Fruit fly (Drosophila melanogaster) whole organism, embryonic: ENCODE measurements around the gene CG17732.

Experiments used
- CG10462 ChIP-seq: fragments of 200-800 bp; sonication (Bioruptor generic); optimal IDR thresholded peaks from 2 replicates; lab custom pipeline; 2016; ENCODE audit warnings: missing biosample characterization, missing genetic modification characterization
- CG10959 ChIP-seq: fragments of 200-800 bp; sonication (Bioruptor generic); IDR thresholded peaks from 2 replicates; pipeline ENCODE4 v1.3.6; 2022; ENCODE audit warnings: missing biosample characterization, missing genetic modification characterization
- CG13287 ChIP-seq: fragments of 200-800 bp; sonication (Bioruptor generic); IDR thresholded peaks from 2 replicates; pipeline ENCODE4 v1.3.6; 2022; ENCODE audit warnings: missing biosample characterization, missing genetic modification characterization; ENCODE audit not compliant: partially characterized antibody
- CG13894 ChIP-seq: fragments of 200-800 bp; sonication (Bioruptor generic); optimal IDR thresholded peaks from 3 replicates; lab custom pipeline; 2018; ENCODE audit warnings: missing biosample characterization, mild to moderate bottlenecking, missing genetic modification characterization, moderate library complexity
- CG15514 ChIP-seq: fragments of 200-800 bp; sonication (Bioruptor generic); optimal IDR thresholded peaks from 3 replicates; lab custom pipeline; 2017; ENCODE audit warnings: missing biosample characterization, missing genetic modification characterization, mild to moderate bottlenecking, moderate library complexity, missing genetic modification reagents
- CG17359 ChIP-seq: fragments of 200-800 bp; sonication (Bioruptor generic); optimal IDR thresholded peaks from 3 replicates; lab custom pipeline; 2018; ENCODE audit warnings: missing biosample characterization, mild to moderate bottlenecking, missing genetic modification characterization, moderate library complexity
- CG18476 ChIP-seq: fragments of 200-800 bp; sonication (Bioruptor generic); optimal IDR thresholded peaks from 2 replicates; lab custom pipeline; 2016; ENCODE audit warnings: missing biosample characterization, mild to moderate bottlenecking, missing genetic modification characterization
- CG18619 ChIP-seq: fragments of 200-800 bp; sonication (Bioruptor generic); optimal IDR thresholded peaks from 3 replicates; lab custom pipeline; 2017; ENCODE audit warnings: missing biosample characterization, mild to moderate bottlenecking, missing genetic modification characterization
- CG30431 ChIP-seq: fragments of 200-800 bp; sonication (Bioruptor generic); optimal IDR thresholded peaks from 2 replicates; lab custom pipeline; 2017; ENCODE audit warnings: missing biosample characterization, missing genetic modification characterization
- CG32767 ChIP-seq: fragments of 200-800 bp; sonication (Bioruptor generic); IDR thresholded peaks from 2 replicates; pipeline ENCODE4 v1.3.6; 2022; ENCODE audit warnings: missing biosample characterization, missing genetic modification characterization
- CG33557 ChIP-seq: fragments of 200-800 bp; sonication (Bioruptor generic); optimal IDR thresholded peaks from 2 replicates; lab custom pipeline; 2019; ENCODE audit warnings: missing biosample characterization, mild to moderate bottlenecking, missing genetic modification characterization, moderate library complexity
- CG4424 ChIP-seq: fragments of 200-800 bp; sonication (Bioruptor generic); optimal IDR thresholded peaks from 3 replicates; lab custom pipeline; 2016; ENCODE audit warnings: missing biosample characterization, missing genetic modification characterization
- CG4730 ChIP-seq: fragments of 200-800 bp; sonication (Bioruptor generic); IDR thresholded peaks from 2 replicates; pipeline ENCODE4 v1.3.6; 2022; ENCODE audit warnings: missing biosample characterization, missing genetic modification characterization
- CG7271 ChIP-seq: fragments of 200-800 bp; sonication (Bioruptor generic); optimal IDR thresholded peaks from 2 replicates; lab custom pipeline; 2018; ENCODE audit warnings: missing biosample characterization, mild to moderate bottlenecking, missing genetic modification characterization, moderate library complexity
- CG8290 ChIP-seq, 3 experiments: fragments of 200-800 bp; sonication (Bioruptor generic); optimal IDR thresholded peaks; 2 replicates each; lab custom pipeline; 2016 to 2019; ENCODE audit warnings: missing biosample characterization in 3 of 3, missing genetic modification characterization in 3 of 3, mild to moderate bottlenecking in 2 of 3, moderate library complexity in 1 of 3
- Doc3 ChIP-seq: fragments of 200-800 bp; sonication (Bioruptor generic); IDR thresholded peaks from 3 replicates; pipeline ENCODE4 v1.3.6; 2022; ENCODE audit warnings: missing biosample characterization, missing genetic modification characterization; ENCODE audit not compliant: partially characterized antibody
- E2f2 ChIP-seq: fragments of 200-800 bp; sonication (Bioruptor generic); IDR thresholded peaks from 2 replicates; pipeline ENCODE4 v1.3.6; 2022; ENCODE audit warnings: missing biosample characterization, missing genetic modification characterization
- Eip74EF ChIP-seq, 2 experiments: fragments of 200-800 bp in 1 of 2; fragments of >200 bp in 1 of 2; sonication (Bioruptor generic) in 1 of 2; optimal IDR thresholded peaks; 2 replicates each; lab custom pipeline; 2017 to 2019; ENCODE audit warnings: missing biosample characterization in 2 of 2, missing genetic modification characterization in 2 of 2, mild to moderate bottlenecking in 1 of 2, moderate library complexity in 1 of 2
- Fer3 ChIP-seq: fragments of 200-800 bp; sonication (Bioruptor generic); optimal IDR thresholded peaks from 2 replicates; lab custom pipeline; 2018; ENCODE audit warnings: missing biosample characterization, mild to moderate bottlenecking, missing genetic modification characterization, moderate library complexity
- H2.0 ChIP-seq: fragments of 200-800 bp; sonication (Bioruptor generic); IDR thresholded peaks from 2 replicates; pipeline ENCODE4 v1.3.6; 2022; ENCODE audit warnings: missing biosample characterization, missing genetic modification characterization
- Med ChIP-seq: fragments of 200-800 bp; sonication (Bioruptor generic); peaks from one replicate; lab custom pipeline; 2016; ENCODE audit warnings: missing biosample characterization, missing genetic modification characterization, mild to moderate bottlenecking, inconsistent platforms, moderate library complexity
- Meics ChIP-seq: fragments of 200-800 bp; sonication (Bioruptor generic); optimal IDR thresholded peaks from 2 replicates; lab custom pipeline; 2017; ENCODE audit warnings: missing biosample characterization, mild to moderate bottlenecking, missing genetic modification characterization
- Nf-YC ChIP-seq: fragments of 200-800 bp; optimal IDR thresholded peaks from 3 replicates; lab custom pipeline; 2019; ENCODE audit warnings: missing biosample characterization, mild to moderate bottlenecking, missing genetic modification characterization, moderate library complexity
- Sox100B ChIP-seq: fragments of 200-800 bp; sonication (Bioruptor generic); optimal IDR thresholded peaks from 3 replicates; lab custom pipeline; 2018; ENCODE audit warnings: missing biosample characterization, mild to moderate bottlenecking, missing genetic modification characterization
- abd-A ChIP-seq: fragments of 200-800 bp; sonication (Bioruptor generic); optimal IDR thresholded peaks from 3 replicates; lab custom pipeline; 2019; ENCODE audit warnings: missing biosample characterization, mild to moderate bottlenecking, missing genetic modification characterization, moderate library complexity
- bcd ChIP-seq: fragments of 200-800 bp; sonication (Bioruptor generic); optimal IDR thresholded peaks from 2 replicates; lab custom pipeline; 2017; ENCODE audit warnings: missing biosample characterization, mild to moderate bottlenecking, missing genetic modification characterization
- bsh ChIP-seq, 2 experiments: fragments of 200-800 bp; sonication (Bioruptor generic); optimal IDR thresholded peaks; 2 replicates each; lab custom pipeline; 2017 to 2018; ENCODE audit warnings: mild to moderate bottlenecking in 2 of 2, missing biosample characterization in 2 of 2, missing genetic modification characterization in 2 of 2, moderate library complexity in 1 of 2
- cg ChIP-seq: fragments of 200-800 bp; sonication (Bioruptor generic); optimal IDR thresholded peaks from 3 replicates; lab custom pipeline; 2019; ENCODE audit warnings: missing biosample characterization, mild to moderate bottlenecking, missing genetic modification characterization, moderate library complexity
- ewg ChIP-seq: fragments of 200-800 bp; sonication (Bioruptor generic); optimal IDR thresholded peaks from 3 replicates; lab custom pipeline; 2017; ENCODE audit warnings: mild to moderate bottlenecking, missing biosample characterization, missing genetic modification reagents, missing genetic modification characterization
- exex ChIP-seq: fragments of 200-800 bp; sonication (Bioruptor generic); optimal IDR thresholded peaks from 4 replicates; lab custom pipeline; 2018; ENCODE audit warnings: missing biosample characterization, mild to moderate bottlenecking, missing genetic modification characterization, moderate library complexity
- fd3F ChIP-seq: fragments of 200-800 bp; sonication (Bioruptor generic); optimal IDR thresholded peaks from 2 replicates; lab custom pipeline; 2018; ENCODE audit warnings: missing biosample characterization, mild to moderate bottlenecking, missing genetic modification characterization, moderate library complexity
- gcm2 ChIP-seq: fragments of 200-800 bp; sonication (Bioruptor generic); optimal IDR thresholded peaks from 2 replicates; lab custom pipeline; 2016; ENCODE audit warnings: missing biosample characterization, missing genetic modification characterization
- hth ChIP-seq: fragments of >200 bp; optimal IDR thresholded peaks from 2 replicates; lab custom pipeline; 2017; ENCODE audit warnings: inconsistent platforms
- lola ChIP-seq, 3 experiments: fragments of >200 bp in 2 of 3; fragments of 200-800 bp in 1 of 3; sonication (Bioruptor generic) in 1 of 3; optimal IDR thresholded peaks; 2 replicates each; lab custom pipeline; 2017 to 2019; ENCODE audit warnings: missing biosample characterization in 3 of 3, missing genetic modification characterization in 3 of 3, mild to moderate bottlenecking in 1 of 3, moderate library complexity in 1 of 3
- nerfin-2 ChIP-seq: fragments of 200-800 bp; sonication (Bioruptor generic); IDR thresholded peaks from 2 replicates; pipeline ENCODE4 v1.3.6; 2022; ENCODE audit warnings: missing biosample characterization, missing genetic modification characterization; ENCODE audit not compliant: partially characterized antibody
- onecut ChIP-seq: fragments of 200-800 bp; sonication (Bioruptor generic); IDR thresholded peaks from 2 replicates; pipeline ENCODE4 v1.3.6; 2022; ENCODE audit warnings: missing biosample characterization, missing genetic modification characterization
- pan ChIP-seq, 4 experiments: fragments of >200 bp in 3 of 4; fragments of 200-800 bp in 1 of 4; sonication (Bioruptor generic) in 1 of 4; optimal IDR thresholded peaks in 3 of 4; IDR thresholded peaks in 1 of 4; 2 replicates each; pipeline versions ENCODE4 v1.3.6 to Lab custom; 2017 to 2022; ENCODE audit warnings: missing biosample characterization in 2 of 4, missing genetic modification characterization in 2 of 4, mixed read lengths in 1 of 4
- pita ChIP-seq: fragments of 200-800 bp; sonication (Bioruptor generic); optimal IDR thresholded peaks from 2 replicates; lab custom pipeline; 2017; ENCODE audit warnings: missing biosample characterization, mild to moderate bottlenecking, missing genetic modification characterization
- stwl ChIP-seq: fragments of 200-800 bp; sonication (Bioruptor generic); optimal IDR thresholded peaks from 3 replicates; lab custom pipeline; 2018; ENCODE audit warnings: missing biosample characterization, mild to moderate bottlenecking, missing genetic modification characterization, moderate library complexity
- sug ChIP-seq: fragments of 200-800 bp; optimal IDR thresholded peaks from 2 replicates; lab custom pipeline; 2019; ENCODE audit warnings: missing biosample characterization, mild to moderate bottlenecking, missing genetic modification characterization, moderate library complexity
- toy ChIP-seq: fragments of 200-800 bp; sonication (Bioruptor generic); IDR thresholded peaks from 2 replicates; pipeline ENCODE4 v1.3.6; 2022; ENCODE audit warnings: missing biosample characterization, missing genetic modification characterization
- twi ChIP-seq: fragments of 200-800 bp; optimal IDR thresholded peaks from 2 replicates; lab custom pipeline; 2019; ENCODE audit warnings: missing biosample characterization, mild to moderate bottlenecking, missing genetic modification characterization, moderate library complexity
- zfh2 ChIP-seq: fragments of 200-800 bp; sonication (Bioruptor generic); optimal IDR thresholded peaks from 2 replicates; lab custom pipeline; 2016; ENCODE audit warnings: missing biosample characterization, missing genetic modification characterization

Gene CG17732

dm6 chr3L:19991714-19992231 lies 10.3 kb downstream of the CG17732 start, which contains the start of the genes CG7646 and Nca (continued):
- TF ChIP-seq CG30431 (GFP tag; lab: Kevin White, UChicago) (no peak), toy (GFP tag; lab: Robert Waterston, UW) (no peak), E2f2 (GFP tag; lab: Robert Waterston, UW) (peak; percentile 73), CG10462 (GFP tag; lab: Kevin White, UChicago) (no peak), H2.0 (no peak), Meics (no peak), CG17359 (tag; lab: Kevin White, UChicago) (no peak), CG4424 (GFP tag; lab: Kevin White, UChicago) (no peak), CG18476 (GFP tag; lab: Kevin White, UChicago) (no peak), CG15514 (GFP tag; lab: Kevin White, UChicago) (peak; percentile 89), Med (GFP tag; lab: Kevin White, UChicago) (peak; percentile 59), CG4730 (GFP tag; lab: Robert Waterston, UW) (no peak), twi (tag; lab: Kevin White, UChicago) (peak; percentile 59), zfh2 (GFP tag; lab: Kevin White, UChicago) (peak; percentile 38)

- TF ChIP-seq abd-A (tag; lab: Kevin White, UChicago) (peak; percentile 7), Med (GFP tag; lab: Kevin White, UChicago) (peak; percentile 50), bcd (no peak), ewg (GFP tag; lab: Kevin White, UChicago) (peak; percentile 90), Nf-YC (tag; lab: Kevin White, UChicago) (peak; percentile 61), CG13894 (peak; percentile 42), CG10959 (GFP tag; lab: Robert Waterston, UW) (no peak), CG32767 (GFP tag; lab: Robert Waterston, UW) (peak; percentile 77), nerfin-2 (GFP tag; lab: Robert Waterston, UW) (no peak), stwl (tag; lab: Kevin White, UChicago) (peak; percentile 35), onecut (GFP tag; lab: Robert Waterston, UW) (peak; percentile 85), CG8290 (GFP tag; optimal IDR thresholded peaks at IDR 0.05; lab: Kevin White, UChicago) (no peak), CG8290 (tag; optimal IDR thresholded peaks at IDR 0.05; lab: Kevin White, UChicago) (peak in 1 of 2 experiments; percentile 27), CG13287 (GFP tag; lab: Robert Waterston, UW) (0 out of 2 replicates have a peak, but pooled peaks have one; percentile 16)
Measured at dm6 chr3L:19994015-19994414, 12.5 kb downstream of the CG17732 start.

DNA sequence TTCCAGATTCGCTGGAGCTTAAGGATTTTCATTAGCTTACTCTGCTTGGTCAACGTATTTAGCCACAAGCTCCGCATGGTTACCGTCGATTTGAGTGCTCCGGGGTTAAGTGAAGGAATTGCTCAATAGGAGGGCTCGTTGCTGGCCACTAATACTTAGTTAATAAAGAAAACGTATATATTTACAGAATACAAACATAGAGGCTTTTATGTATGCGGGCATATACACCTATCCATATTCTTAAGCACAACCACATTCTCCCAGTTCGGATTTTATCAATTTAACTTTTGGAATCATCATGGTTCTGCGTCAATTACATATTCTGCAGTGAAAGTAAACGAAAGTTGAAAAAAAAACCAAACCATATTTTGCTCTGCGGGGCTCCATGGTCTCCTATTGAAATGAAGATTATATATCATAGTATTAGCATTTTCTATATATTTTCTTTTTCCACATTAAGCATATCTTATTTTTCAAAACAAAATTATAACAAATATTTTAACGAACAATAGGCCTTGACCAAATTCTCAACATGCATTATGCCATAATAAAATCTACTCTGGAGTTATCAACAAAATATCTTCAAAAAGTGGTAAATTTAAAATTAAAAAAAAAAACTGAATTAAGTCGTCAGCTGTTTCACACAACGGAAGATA lies 18.7 kb downstream of the CG17732 start, which contains the start of the genes Tom20 and Gabat:
TSS of gene Tom20 (plus strand) at position 564 of the 656 bp plus-strand sequence.
TSS of gene Gabat (minus strand) at position 606 of the 656 bp plus-strand sequence.
- TF ChIP-seq CG15514 (GFP tag; lab: Kevin White, UChicago) = peak; percentile 27
- TF ChIP-seq gcm2 (GFP tag; lab: Kevin White, UChicago) = no peak
- TF ChIP-seq Sox100B (GFP tag; lab: Kevin White, UChicago) = peak; percentile 26
- TF ChIP-seq cg (GFP tag; lab: Kevin White, UChicago) = peak; percentile 72
- no peak for TF ChIP-seq CG7271 (tag; lab: Kevin White, UChicago)
- TF ChIP-seq Eip74EF (GFP tag; optimal IDR thresholded peaks at IDR 0.05; lab: Kevin White, UChicago) = peak in 1 of 2 experiments; percentile 3
- TF ChIP-seq lola (GFP tag; optimal IDR thresholded peaks at IDR 0.05; lab: Kevin White, UChicago) = peak in 1 of 3 experiments; percentile 43
- TF ChIP-seq fd3F (GFP tag; lab: Kevin White, UChicago) = peak; percentile 12
- no peak for TF ChIP-seq CG33557
- TF ChIP-seq Doc3 (GFP tag; lab: Robert Waterston, UW) = no peak
- no peak for TF ChIP-seq pita (GFP tag; lab: Kevin White, UChicago)
- TF ChIP-seq bsh (GFP tag; optimal IDR thresholded peaks at IDR 0.05; lab: Kevin White, UChicago) = peak in 1 of 2 experiments; percentile 17
- no peak for TF ChIP-seq hth (lab: Kevin White, UChicago)
- TF ChIP-seq pan (optimal IDR thresholded peaks at IDR 0.05; lab: Kevin White, UChicago) = no peak
- peak in 1 of 2 experiments; percentile 42 for TF ChIP-seq pan (GFP tag; optimal IDR thresholded peaks at IDR 0.05 in 1 of 2, IDR thresholded peaks at IDR 0.05 in 1 of 2)
- TF ChIP-seq Fer3 = peak; percentile 9
- no peak for TF ChIP-seq twi (tag; lab: Kevin White, UChicago)
- TF ChIP-seq exex = peak; percentile 13
- peak; percentile 19 for TF ChIP-seq sug
- no peak for TF ChIP-seq CG18619 (GFP tag; lab: Kevin White, UChicago)
